Fruit fly (Drosophila melanogaster) whole organism: ENCODE data around the gene CG31937.

Experiments
- CG8478 ChIP-seq: fragments of >200 bp; optimal IDR thresholded peaks from 2 replicates; lab custom pipeline; 2018; ENCODE audit warnings: inconsistent platforms
- EcR ChIP-seq, 2 experiments: fragments of >200 bp; optimal IDR thresholded peaks; 2 replicates each; lab custom pipeline; 2017; ENCODE audit warnings: missing biosample characterization in 2 of 2, missing genetic modification characterization in 2 of 2, missing genetic modification reagents in 2 of 2
- pan ChIP-seq: fragments of >200 bp; optimal IDR thresholded peaks from 2 replicates; lab custom pipeline; 2017
- psq ChIP-seq: fragments of >200 bp; optimal IDR thresholded peaks from 2 replicates; lab custom pipeline; 2017
- usp ChIP-seq: fragments of >200 bp; optimal IDR thresholded peaks from 2 replicates; lab custom pipeline; 2017; ENCODE audit warnings: missing biosample characterization, missing genetic modification characterization, mixed read lengths

DNA sequence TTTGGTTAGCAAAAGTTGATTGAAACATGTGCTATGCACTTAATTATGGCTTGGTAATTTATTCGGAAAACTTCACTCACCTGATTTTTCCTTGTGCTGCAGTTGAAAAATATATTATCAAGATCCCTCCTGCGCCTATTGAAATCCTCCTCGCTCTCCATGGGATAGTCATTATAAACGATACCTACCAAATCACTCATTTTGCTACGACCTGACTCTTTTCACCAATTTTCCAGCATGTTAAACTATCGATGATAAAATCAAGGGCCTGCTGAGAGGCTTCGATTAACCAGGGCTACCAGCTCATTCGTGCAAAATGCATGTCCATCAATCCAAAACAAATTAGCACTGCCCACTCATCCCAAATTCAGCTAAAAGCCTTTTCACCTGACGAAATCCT lies 29.2 kb downstream of the CG31937 start, which contains the start of gene CG17650:
- TF ChIP-seq usp (GFP tag; lab: Kevin White, UChicago) (no peak), CG8478 (lab: Kevin White, UChicago) (no peak), psq (lab: Kevin White, UChicago) (no peak), EcR (GFP tag; optimal IDR thresholded peaks at IDR 0.05; lab: Kevin White, UChicago) (no peak), pan (lab: Kevin White, UChicago) (no peak)
